Worm (Caenorhabditis elegans) whole organism, midembryonic: ENCODE results near the gene pigm-1.

Source experiments
- flt-1 ChIP-seq: fragments of 200-800 bp; sonication (Bioruptor generic); IDR thresholded peaks from 2 replicates; pipeline ENCODE4 v1.3.6; 2022; ENCODE audit warnings: missing genetic modification characterization, missing compliant biosample characterization
- klf-2 ChIP-seq: fragments of 200-800 bp; sonication (Bioruptor generic); conservative IDR thresholded peaks from 2 replicates; pipeline ENCODE4 v1.3.6; 2022; ENCODE audit warnings: missing genetic modification reagents, missing genetic modification characterization, missing compliant biosample characterization
- ref-1 ChIP-seq: fragments of 200-800 bp; sonication (Bioruptor generic); conservative IDR thresholded peaks from 2 replicates; pipeline ENCODE4 v1.3.6; 2022; ENCODE audit warnings: missing genetic modification reagents, missing genetic modification characterization, missing compliant biosample characterization
- tab-1 ChIP-seq: fragments of 200-800 bp; sonication (Bioruptor generic); IDR thresholded peaks from 2 replicates; pipeline ENCODE4 v1.3.6; 2022; ENCODE audit warnings: missing genetic modification characterization, missing compliant biosample characterization
- ztf-23 ChIP-seq: fragments of 200-800 bp; sonication (Bioruptor generic); IDR thresholded peaks from 2 replicates; pipeline ENCODE4 v1.3.6; 2022; ENCODE audit warnings: missing genetic modification reagents, missing genetic modification characterization, missing compliant biosample characterization

The pigm-1 gene

ce11 chrII:11396217-11396616, 48.0 kb downstream of the pigm-1 start:
- TF ChIP-seq klf-2 (GFP tag; lab: Robert Waterston, UW): no peak
- peak; percentile 22; the same call in 1 of the 2 replicates for TF ChIP-seq flt-1 (GFP tag; lab: Robert Waterston, UW)
- TF ChIP-seq tab-1 (GFP tag; lab: Robert Waterston, UW): 0 out of 2 replicates have a peak, but pooled peaks have one; percentile 23
- TF ChIP-seq ztf-23 (GFP tag; lab: Robert Waterston, UW): no peak

- 0 out of 2 replicates have a peak, but pooled peaks have one; percentile 58 for TF ChIP-seq ztf-23 (GFP tag; lab: Robert Waterston, UW)
- TF ChIP-seq ref-1: no peak
- 0 out of 2 replicates have a peak, but pooled peaks have one; percentile 44 for TF ChIP-seq tab-1 (GFP tag; lab: Robert Waterston, UW)
Observed at ce11 chrII:11398787-11399186, 50.5 kb downstream of the pigm-1 start.
